Worm (Caenorhabditis elegans) whole organism, L1 larva: Measurements from ENCODE around the gene brp-1.

ENCODE experiments used
- ceh-8 ChIP-seq: fragments of 200-800 bp; sonication (Bioruptor generic); optimal IDR thresholded peaks from 2 replicates; lab custom pipeline; 2018; ENCODE audit warnings: mild to moderate bottlenecking, missing genetic modification characterization, moderate library complexity, missing compliant biosample characterization
- ces-1 ChIP-seq: fragments of 150-350 bp; optimal IDR thresholded peaks from 2 replicates; lab custom pipeline; 2014; ENCODE audit warnings: missing biosample characterization, missing genetic modification reagents, missing genetic modification characterization
- nhr-71 ChIP-seq: sonication (generic microtip); optimal IDR thresholded peaks from 2 replicates; lab custom pipeline; 2016; ENCODE audit warnings: mild to moderate bottlenecking, missing genetic modification characterization, moderate library complexity, missing compliant biosample characterization

DNA sequence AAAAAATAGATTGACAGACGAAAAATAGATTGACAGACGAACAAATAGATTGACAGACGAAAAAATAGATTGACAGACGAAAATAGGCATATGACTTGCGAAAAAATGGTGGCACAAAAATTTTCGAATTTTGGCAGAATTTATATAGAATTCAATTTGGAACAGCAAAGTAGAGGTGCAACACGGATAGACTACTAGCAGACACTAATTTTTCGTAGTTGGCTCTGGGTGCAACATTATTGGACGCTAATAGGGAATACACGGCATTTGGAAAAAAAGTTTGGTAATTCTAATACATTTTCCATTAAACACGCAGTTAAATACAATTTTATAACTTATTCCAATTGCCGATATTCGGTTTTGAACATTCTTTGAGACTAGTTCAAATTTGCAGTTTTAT lies 11.0 kb upstream of the brp-1 start:
- TF ChIP-seq nhr-71 (tag; lab: Kevin White, UChicago) (no peak), ces-1 (GFP tag; lab: Kevin White, UChicago) (no peak), ceh-8 (GFP tag; lab: Kevin White, UChicago) (no peak)
